Fruit fly (Drosophila melanogaster) whole organism, embryonic: ENCODE measurements around the gene CG43218.

Experiments used
- B-H1 ChIP-seq: fragments of 200-800 bp; sonication (Bioruptor generic); IDR thresholded peaks from 3 replicates; pipeline ENCODE4 v1.3.6; 2022; ENCODE audit warnings: missing biosample characterization, missing genetic modification characterization
- Blimp-1 ChIP-seq: fragments of 200-800 bp; sonication (Bioruptor generic); optimal IDR thresholded peaks from 3 replicates; lab custom pipeline; 2018; ENCODE audit warnings: missing biosample characterization, missing genetic modification characterization, mild to moderate bottlenecking, moderate library complexity, missing genetic modification reagents
- CG10147 ChIP-seq: fragments of 200-800 bp; sonication (Bioruptor generic); optimal IDR thresholded peaks from 2 replicates; lab custom pipeline; 2019; ENCODE audit warnings: missing biosample characterization, mild to moderate bottlenecking, missing genetic modification characterization, moderate library complexity
- CG11695 ChIP-seq: fragments of 200-800 bp; sonication (Bioruptor generic); IDR thresholded peaks from 3 replicates; pipeline ENCODE4 v1.3.6; 2022; ENCODE audit warnings: missing biosample characterization, missing genetic modification characterization
- CG11696 ChIP-seq: fragments of 200-800 bp; sonication (Bioruptor generic); IDR thresholded peaks from 2 replicates; pipeline ENCODE4 v1.3.6; 2022; ENCODE audit warnings: missing biosample characterization, missing genetic modification characterization
- CG12104 ChIP-seq: fragments of 200-800 bp; sonication (Bioruptor generic); optimal IDR thresholded peaks from 3 replicates; lab custom pipeline; 2016; ENCODE audit warnings: missing biosample characterization, missing genetic modification characterization
- CG1602 ChIP-seq: fragments of 200-800 bp; sonication (Bioruptor generic); optimal IDR thresholded peaks from 3 replicates; lab custom pipeline; 2016; ENCODE audit warnings: missing biosample characterization, missing genetic modification characterization
- CG1603 ChIP-seq: fragments of 200-800 bp; sonication (Bioruptor generic); optimal IDR thresholded peaks from 2 replicates; lab custom pipeline; 2019; ENCODE audit warnings: missing biosample characterization, mild to moderate bottlenecking, missing genetic modification characterization, moderate library complexity
- CG16779 ChIP-seq: fragments of 200-800 bp; sonication (Bioruptor generic); IDR thresholded peaks from 2 replicates; pipeline ENCODE4 v1.3.6; 2022; ENCODE audit warnings: missing biosample characterization, missing genetic modification characterization
- CG17359 ChIP-seq: fragments of 200-800 bp; sonication (Bioruptor generic); optimal IDR thresholded peaks from 3 replicates; lab custom pipeline; 2018; ENCODE audit warnings: missing biosample characterization, mild to moderate bottlenecking, missing genetic modification characterization, moderate library complexity
- CG18599 ChIP-seq: fragments of 200-800 bp; sonication (Bioruptor generic); optimal IDR thresholded peaks from 3 replicates; lab custom pipeline; 2017; ENCODE audit warnings: missing biosample characterization, missing genetic modification characterization, mild to moderate bottlenecking, moderate library complexity, missing genetic modification reagents
- CG2712 ChIP-seq: fragments of 200-800 bp; optimal IDR thresholded peaks from 3 replicates; lab custom pipeline; 2019; ENCODE audit warnings: missing biosample characterization, mild to moderate bottlenecking, missing genetic modification characterization, moderate library complexity
- CG32532 ChIP-seq: fragments of 200-800 bp; sonication (Bioruptor generic); IDR thresholded peaks from 2 replicates; pipeline ENCODE4 v1.3.6; 2022; ENCODE audit warnings: missing biosample characterization, missing genetic modification characterization
- CG34376 ChIP-seq: fragments of 200-800 bp; sonication (Bioruptor generic); optimal IDR thresholded peaks from 2 replicates; lab custom pipeline; 2018; ENCODE audit warnings: missing biosample characterization, mild to moderate bottlenecking, missing genetic modification characterization
- CG4424 ChIP-seq: fragments of 200-800 bp; sonication (Bioruptor generic); optimal IDR thresholded peaks from 3 replicates; lab custom pipeline; 2016; ENCODE audit warnings: missing biosample characterization, missing genetic modification characterization
- CG7745 ChIP-seq: fragments of 200-800 bp; sonication (Bioruptor generic); optimal IDR thresholded peaks from 2 replicates; lab custom pipeline; 2018; ENCODE audit warnings: missing biosample characterization, mild to moderate bottlenecking, missing genetic modification characterization, moderate library complexity
- CG8089 ChIP-seq: fragments of 200-800 bp; sonication (Bioruptor generic); optimal IDR thresholded peaks from 3 replicates; lab custom pipeline; 2016; ENCODE audit warnings: missing biosample characterization, missing genetic modification characterization
- CG8924 ChIP-seq: fragments of 200-800 bp; optimal IDR thresholded peaks from 3 replicates; lab custom pipeline; 2019; ENCODE audit warnings: missing biosample characterization, mild to moderate bottlenecking, missing genetic modification characterization, moderate library complexity
- Dek ChIP-seq: fragments of 200-800 bp; sonication (Bioruptor generic); optimal IDR thresholded peaks from 3 replicates; lab custom pipeline; 2019; ENCODE audit warnings: missing biosample characterization, mild to moderate bottlenecking, missing genetic modification characterization, moderate library complexity
- Dll ChIP-seq: fragments of 200-800 bp; sonication (Bioruptor generic); IDR thresholded peaks from 4 replicates; pipeline ENCODE4 v1.3.6; 2022; ENCODE audit warnings: missing biosample characterization, missing genetic modification characterization; ENCODE audit not compliant: partially characterized antibody
- Dp ChIP-seq: fragments of 200-800 bp; sonication (Bioruptor generic); optimal IDR thresholded peaks from 2 replicates; lab custom pipeline; 2018; ENCODE audit warnings: missing biosample characterization, mild to moderate bottlenecking, missing genetic modification characterization, moderate library complexity
- Ets97D ChIP-seq: fragments of 200-800 bp; sonication (Bioruptor generic); optimal IDR thresholded peaks from 3 replicates; lab custom pipeline; 2016; ENCODE audit warnings: missing biosample characterization, missing genetic modification characterization
- Hand ChIP-seq: fragments of 200-800 bp; sonication (Bioruptor generic); optimal IDR thresholded peaks from 2 replicates; lab custom pipeline; 2017; ENCODE audit warnings: mild to moderate bottlenecking, missing biosample characterization, missing genetic modification reagents, missing genetic modification characterization
- HmgZ ChIP-seq: fragments of 200-800 bp; sonication (Bioruptor generic); optimal IDR thresholded peaks from 2 replicates; lab custom pipeline; 2018; ENCODE audit warnings: missing biosample characterization, mild to moderate bottlenecking, missing genetic modification characterization
- Kr ChIP-seq: fragments of 200-800 bp; sonication (Bioruptor generic); optimal IDR thresholded peaks from 2 replicates; lab custom pipeline; 2017; ENCODE audit warnings: missing biosample characterization, mild to moderate bottlenecking, missing genetic modification characterization
- MBD-R2 ChIP-seq: fragments of 200-800 bp; sonication (Bioruptor generic); IDR thresholded peaks from 2 replicates; pipeline ENCODE4 v1.3.6; 2022; ENCODE audit warnings: missing biosample characterization, missing genetic modification characterization
- Pdp1 ChIP-seq, 2 experiments: fragments of 200-800 bp; sonication (Bioruptor generic); optimal IDR thresholded peaks; 3 replicates each; lab custom pipeline; 2016; ENCODE audit warnings: missing biosample characterization in 2 of 2, missing genetic modification characterization in 2 of 2, mild to moderate bottlenecking in 1 of 2, moderate library complexity in 1 of 2
- Rfx ChIP-seq: fragments of 200-800 bp; sonication (Bioruptor generic); IDR thresholded peaks from 2 replicates; pipeline ENCODE4 v1.3.6; 2022; ENCODE audit warnings: missing biosample characterization, missing genetic modification characterization
- Xrp1 ChIP-seq: fragments of 200-800 bp; sonication (Bioruptor generic); IDR thresholded peaks from 2 replicates; pipeline ENCODE4 v1.3.6; 2022; ENCODE audit warnings: missing biosample characterization, missing genetic modification characterization
- YL-1 ChIP-seq: fragments of 200-800 bp; sonication (Bioruptor generic); optimal IDR thresholded peaks from 3 replicates; lab custom pipeline; 2017; ENCODE audit warnings: missing biosample characterization, mild to moderate bottlenecking, missing genetic modification characterization
- ase ChIP-seq: fragments of 200-800 bp; sonication (Bioruptor generic); IDR thresholded peaks from 3 replicates; pipeline ENCODE4 v1.3.6; 2022; ENCODE audit warnings: missing biosample characterization, missing genetic modification characterization
- bab2 ChIP-seq: fragments of 200-800 bp; sonication (Bioruptor generic); optimal IDR thresholded peaks from 2 replicates; lab custom pipeline; 2016; ENCODE audit warnings: missing biosample characterization, missing genetic modification characterization
- cato ChIP-seq: fragments of 200-800 bp; sonication (Bioruptor generic); optimal IDR thresholded peaks from 2 replicates; lab custom pipeline; 2016; ENCODE audit warnings: missing biosample characterization, missing genetic modification characterization, borderline replicate concordance
- corto ChIP-seq: fragments of 200-800 bp; sonication (Bioruptor generic); optimal IDR thresholded peaks from 2 replicates; lab custom pipeline; 2016; ENCODE audit warnings: missing biosample characterization, mild to moderate bottlenecking, missing genetic modification characterization, moderate library complexity
- dmrt99B ChIP-seq: fragments of 200-800 bp; sonication (Bioruptor generic); optimal IDR thresholded peaks from 2 replicates; lab custom pipeline; 2018; ENCODE audit warnings: missing biosample characterization, mild to moderate bottlenecking, missing genetic modification characterization, moderate library complexity
- emc ChIP-seq: fragments of 200-800 bp; sonication (Bioruptor generic); optimal IDR thresholded peaks from 2 replicates; lab custom pipeline; 2016; ENCODE audit warnings: missing biosample characterization, missing genetic modification characterization
- eve ChIP-seq, 2 experiments: fragments of >200 bp; optimal IDR thresholded peaks; 2 replicates each; lab custom pipeline; 2017; ENCODE audit warnings: missing biosample characterization in 2 of 2, missing genetic modification characterization in 2 of 2
- gro ChIP-seq: fragments of 200-800 bp; sonication (Bioruptor generic); optimal IDR thresholded peaks from 2 replicates; lab custom pipeline; 2016; ENCODE audit warnings: missing biosample characterization, missing genetic modification characterization
- nerfin-2 ChIP-seq: fragments of 200-800 bp; sonication (Bioruptor generic); IDR thresholded peaks from 2 replicates; pipeline ENCODE4 v1.3.6; 2022; ENCODE audit warnings: missing biosample characterization, missing genetic modification characterization; ENCODE audit not compliant: partially characterized antibody
- pan ChIP-seq, 4 experiments: fragments of >200 bp in 3 of 4; fragments of 200-800 bp in 1 of 4; sonication (Bioruptor generic) in 1 of 4; optimal IDR thresholded peaks in 3 of 4; IDR thresholded peaks in 1 of 4; 2 replicates each; pipeline versions ENCODE4 v1.3.6 to Lab custom; 2017 to 2022; ENCODE audit warnings: missing biosample characterization in 2 of 4, missing genetic modification characterization in 2 of 4, mixed read lengths in 1 of 4
- peb ChIP-seq: fragments of 200-800 bp; sonication (Bioruptor generic); IDR thresholded peaks from 2 replicates; pipeline ENCODE4 v1.3.6; 2022; ENCODE audit warnings: missing biosample characterization, missing genetic modification characterization
- ranshi ChIP-seq: fragments of 200-800 bp; sonication (Bioruptor generic); IDR thresholded peaks from 2 replicates; pipeline ENCODE4 v1.3.6; 2022; ENCODE audit warnings: missing biosample characterization, missing genetic modification characterization
- sens ChIP-seq: fragments of 200-800 bp; sonication (Bioruptor generic); peaks from one replicate; lab custom pipeline; 2016; ENCODE audit warnings: missing biosample characterization, missing genetic modification characterization
- sim ChIP-seq: fragments of 200-800 bp; sonication (Bioruptor generic); IDR thresholded peaks from 2 replicates; pipeline ENCODE4 v1.3.6; 2022; ENCODE audit warnings: missing biosample characterization, missing genetic modification characterization
- tio ChIP-seq: fragments of 200-800 bp; sonication (Bioruptor generic); optimal IDR thresholded peaks from 2 replicates; lab custom pipeline; 2017; ENCODE audit warnings: missing biosample characterization, missing genetic modification characterization, inconsistent platforms
- zfh2 ChIP-seq: fragments of 200-800 bp; sonication (Bioruptor generic); optimal IDR thresholded peaks from 2 replicates; lab custom pipeline; 2016; ENCODE audit warnings: missing biosample characterization, missing genetic modification characterization

The CG43218 gene

dm6 chr3L:21276296-21277257 is 18.8 kb downstream of the CG43218 start (continued):
- TF ChIP-seq peb (GFP tag; lab: Robert Waterston, UW) (no peak), MBD-R2 (GFP tag; lab: Robert Waterston, UW) (no peak), CG12104 (GFP tag; lab: Kevin White, UChicago) (peak; percentile 75), Ets97D (no peak), CG18599 (GFP tag; lab: Kevin White, UChicago) (peak; percentile 36), ranshi (GFP tag; lab: Robert Waterston, UW) (no peak), CG1602 (GFP tag; lab: Kevin White, UChicago) (peak; percentile 44), sens (GFP tag; lab: Kevin White, UChicago) (peak; percentile 96)

DNA sequence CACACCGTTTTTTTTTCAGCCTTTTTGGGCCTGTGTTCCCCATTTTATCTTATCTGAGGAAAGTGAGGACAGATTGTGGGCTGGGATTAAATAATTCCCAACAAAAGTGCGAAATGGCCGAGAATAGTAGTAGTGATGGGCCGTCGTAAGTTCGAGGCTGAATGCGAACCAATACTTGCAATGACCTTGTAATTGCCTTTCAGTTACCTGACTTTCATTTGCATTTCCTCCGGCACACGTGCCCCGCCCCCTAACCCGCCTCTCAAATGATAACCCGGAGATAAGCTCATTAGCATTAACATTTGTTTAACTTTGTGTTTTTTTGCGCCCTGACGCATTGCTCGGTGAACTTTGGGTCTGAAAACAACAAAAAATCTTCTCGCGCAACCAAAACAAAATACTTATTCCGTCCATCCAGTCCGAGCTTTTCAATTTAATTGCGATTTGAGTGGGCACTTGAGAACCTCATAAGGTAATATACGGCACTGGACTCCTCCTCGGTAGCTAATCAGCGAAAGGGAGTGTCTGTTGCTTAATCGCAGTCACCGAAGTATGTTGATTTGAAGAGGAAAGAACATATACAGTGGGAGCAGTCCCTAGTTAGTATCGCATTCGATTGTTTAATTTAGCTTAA is 20.2 kb downstream of the CG43218 start:
- no peak for TF ChIP-seq eve (GFP tag; optimal IDR thresholded peaks at IDR 0.05; lab: Kevin White, UChicago)
- no peak for TF ChIP-seq cato (GFP tag; lab: Kevin White, UChicago)
- TF ChIP-seq CG34376 (GFP tag; lab: Kevin White, UChicago): peak; percentile 41
- no peak for TF ChIP-seq CG17359
- TF ChIP-seq emc: no peak
- no peak for TF ChIP-seq pan (optimal IDR thresholded peaks at IDR 0.05; lab: Kevin White, UChicago)
- peak in 1 of 2 experiments; percentile 17 for TF ChIP-seq pan (GFP tag; optimal IDR thresholded peaks at IDR 0.05 in 1 of 2, IDR thresholded peaks at IDR 0.05 in 1 of 2)
- TF ChIP-seq Hand (GFP tag; lab: Kevin White, UChicago): no peak
- no peak for TF ChIP-seq gro (GFP tag; lab: Kevin White, UChicago)
- no peak for TF ChIP-seq Blimp-1
- TF ChIP-seq corto: no peak
- no peak for TF ChIP-seq CG4424
- TF ChIP-seq Dll (GFP tag; lab: Robert Waterston, UW): no peak
- TF ChIP-seq CG8924 (tag; lab: Kevin White, UChicago): no peak
- TF ChIP-seq Rfx (GFP tag; lab: Robert Waterston, UW): no peak
- no peak for TF ChIP-seq sim (GFP tag; lab: Robert Waterston, UW)
- TF ChIP-seq CG10147 (GFP tag; lab: Kevin White, UChicago): no peak
- no peak for TF ChIP-seq CG32532
- TF ChIP-seq Dek (tag; lab: Kevin White, UChicago): no peak
- no peak for TF ChIP-seq HmgZ (tag; lab: Kevin White, UChicago)
- TF ChIP-seq CG11695 (GFP tag; lab: Robert Waterston, UW): no peak
- peak; percentile 23; the same call in 1 of the 2 replicates for TF ChIP-seq nerfin-2 (GFP tag; lab: Robert Waterston, UW)
- no peak for TF ChIP-seq dmrt99B (tag; lab: Kevin White, UChicago)
- TF ChIP-seq tio (GFP tag; lab: Kevin White, UChicago): no peak
- TF ChIP-seq CG7745 (tag; lab: Kevin White, UChicago): no peak
- TF ChIP-seq CG2712 (tag; lab: Kevin White, UChicago): no peak
- no peak for TF ChIP-seq bab2 (GFP tag; lab: Kevin White, UChicago)
- TF ChIP-seq B-H1 (GFP tag; lab: Robert Waterston, UW): no peak
- TF ChIP-seq CG11696 (GFP tag; lab: Robert Waterston, UW): 0 out of 2 replicates have a peak, but pooled peaks have one; percentile 12
- no peak for TF ChIP-seq ase (GFP tag; lab: Robert Waterston, UW)
- no peak for TF ChIP-seq YL-1 (GFP tag; lab: Kevin White, UChicago)
- TF ChIP-seq CG1603: no peak
- no peak for TF ChIP-seq Kr (GFP tag; lab: Kevin White, UChicago)
- TF ChIP-seq Xrp1 (GFP tag; lab: Robert Waterston, UW): no peak
- no peak for TF ChIP-seq Dp
- no peak for TF ChIP-seq CG16779 (GFP tag; lab: Robert Waterston, UW)
- no peak for TF ChIP-seq zfh2 (GFP tag; lab: Kevin White, UChicago)
- peak in 1 of 2 experiments; percentile 1 for TF ChIP-seq Pdp1 (GFP tag; optimal IDR thresholded peaks at IDR 0.05; lab: Kevin White, UChicago)
- TF ChIP-seq CG8089 (GFP tag; lab: Kevin White, UChicago): no peak
